Worm (Caenorhabditis elegans) whole organism, L4/young adult: ENCODE data around the gene M02E1.3.

ENCODE experiments used
- W03F9.2 ChIP-seq: fragments of 150-350 bp; optimal IDR thresholded peaks from 2 replicates; lab custom pipeline; 2014; ENCODE audit warnings: missing biosample characterization, missing genetic modification characterization
- dao-5 ChIP-seq: sonication (generic microtip); optimal IDR thresholded peaks from 2 replicates; lab custom pipeline; 2016; ENCODE audit warnings: missing genotype, missing genetic modification characterization, moderate library complexity, missing compliant biosample characterization
- him-1 ChIP-seq: sonication (generic microtip); optimal IDR thresholded peaks from 2 replicates; lab custom pipeline; 2016; ENCODE audit warnings: missing genotype, missing genetic modification reagents, missing genetic modification characterization, missing compliant biosample characterization

DNA sequence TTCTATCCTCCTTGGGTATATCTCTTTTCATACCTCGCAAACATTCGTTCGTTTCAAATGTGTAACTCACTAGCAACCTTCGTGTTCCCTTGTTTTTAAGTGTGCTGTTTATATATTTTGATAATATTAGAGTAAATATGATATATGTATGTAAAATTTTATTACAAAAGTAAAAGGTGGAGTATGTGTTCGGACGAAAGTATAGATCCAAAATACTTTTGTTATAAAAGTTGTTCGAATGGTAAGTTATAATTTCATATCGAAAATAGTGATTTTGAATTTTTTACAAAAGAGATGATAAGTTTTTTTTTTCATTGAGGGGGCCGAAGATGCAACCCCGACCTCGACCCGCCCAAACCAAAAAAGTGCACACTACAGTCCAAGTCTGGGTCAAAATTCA, 35.5 kb downstream of the M02E1.3 start, which contains the start of gene C04E7.1:
- TF ChIP-seq him-1 (tag; lab: Kevin White, UChicago) (no peak), dao-5 (tag; lab: Kevin White, UChicago) (no peak), W03F9.2 (tag; lab: Kevin White, UChicago) (no peak)
